Fruit fly (Drosophila melanogaster): ENCODE results near the gene CG7218.

The CG7218 gene

DNA sequence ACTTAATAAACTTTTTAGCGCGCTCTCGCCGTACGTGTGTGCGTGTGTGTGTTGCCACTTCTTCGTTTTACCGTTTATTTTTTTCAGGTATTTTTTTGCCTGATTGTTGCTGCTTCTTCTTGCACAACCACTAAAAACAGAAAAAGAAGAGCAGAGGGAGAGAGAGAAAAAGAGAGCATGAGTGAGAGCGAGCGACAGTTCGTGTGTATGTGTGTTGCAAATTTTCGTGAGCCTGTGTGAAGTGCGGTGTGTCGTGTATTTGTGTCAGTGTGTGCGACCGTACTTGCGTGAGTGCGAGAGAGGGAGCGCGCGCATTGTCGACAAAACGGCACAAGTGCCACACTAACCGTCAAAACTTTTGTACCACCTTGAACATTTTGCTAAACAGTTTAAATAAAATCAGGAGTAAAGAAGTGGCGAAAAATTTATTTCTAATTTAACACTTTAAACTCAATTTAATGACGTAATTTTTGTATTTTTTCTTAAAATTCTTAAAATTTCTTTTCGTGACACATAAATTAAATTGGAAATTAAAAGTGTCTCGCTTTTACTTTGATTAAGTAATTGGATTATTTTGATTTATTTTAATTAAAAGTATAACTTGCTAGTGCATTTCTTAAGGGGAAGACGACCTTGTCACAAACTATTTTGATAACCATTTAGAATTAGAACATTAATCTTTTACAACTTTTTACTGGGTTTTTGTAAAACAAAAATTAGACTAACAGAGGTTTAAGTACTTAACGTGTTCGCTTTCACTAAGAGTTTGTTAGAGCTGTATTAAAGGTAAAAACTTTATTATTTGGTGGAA is 33.0 kb upstream of the CG7218 start (continued):
- TF ChIP-seq CG7839 (tag; optimal IDR thresholded peaks at IDR 0.05): peak; percentile 61
- peak; percentile 35 for TF ChIP-seq CG18476 (GFP tag; optimal IDR thresholded peaks at IDR 0.05)
- peak; percentile 30 for TF ChIP-seq Chrac-16 (GFP tag; optimal IDR thresholded peaks at IDR 0.05)
- TF ChIP-seq BEAF-32 (GFP tag; optimal IDR thresholded peaks at IDR 0.05): peak; percentile 1
- TF ChIP-seq cg (GFP tag; optimal IDR thresholded peaks at IDR 0.05): peak; percentile 99
- TF ChIP-seq CG10267 (tag; optimal IDR thresholded peaks at IDR 0.05): peak; percentile 55
- peak; percentile 29 for TF ChIP-seq CG8478 (optimal IDR thresholded peaks at IDR 0.05)
- no peak for TF ChIP-seq CG8765 (GFP tag; IDR thresholded peaks at IDR 0.05)
- no peak for TF ChIP-seq eyg (GFP tag; optimal IDR thresholded peaks at IDR 0.05)
- peak; percentile 3 for TF ChIP-seq CG7987 (GFP tag; optimal IDR thresholded peaks at IDR 0.05)
- TF ChIP-seq CG2120 (GFP tag; optimal IDR thresholded peaks at IDR 0.05): peak; percentile 61
- TF ChIP-seq bsh (GFP tag; optimal IDR thresholded peaks at IDR 0.05): peak; percentile 67 to 93
- peak; percentile 23 for TF ChIP-seq pnt (GFP tag; optimal IDR thresholded peaks at IDR 0.05)
- no peak for TF ChIP-seq mld (GFP tag; IDR thresholded peaks at IDR 0.05; ENCODE audit: partially characterized antibody)
- peak; percentile 70 for TF ChIP-seq Hsf (GFP tag; optimal IDR thresholded peaks at IDR 0.05)
- TF ChIP-seq Hr51 (GFP tag; optimal IDR thresholded peaks at IDR 0.05): peak in 1 of 2 experiments; percentile 77
- TF ChIP-seq tx (GFP tag; optimal IDR thresholded peaks at IDR 0.05): peak; percentile 42
- peak; percentile 36 for TF ChIP-seq CG6654 (GFP tag; optimal IDR thresholded peaks at IDR 0.05)
- TF ChIP-seq Dfd (GFP tag; optimal IDR thresholded peaks at IDR 0.05): no peak
- peak; percentile 93 for TF ChIP-seq sens (GFP tag)
- peak in 1 of 2 experiments; percentile 10 for TF ChIP-seq Hr78 (GFP tag; optimal IDR thresholded peaks at IDR 0.05)
- no peak for TF ChIP-seq Adf1 (GFP tag; IDR thresholded peaks at IDR 0.05)
- TF ChIP-seq kay (GFP tag; optimal IDR thresholded peaks at IDR 0.05): peak; percentile 32
- no peak for TF ChIP-seq CG8290 (GFP tag; optimal IDR thresholded peaks at IDR 0.05)
- TF ChIP-seq CG8290 (tag; optimal IDR thresholded peaks at IDR 0.05): peak in 1 of 2 experiments; percentile 71
- TF ChIP-seq pho (GFP tag; optimal IDR thresholded peaks at IDR 0.05): peak; percentile 32
- peak; percentile 58 for TF ChIP-seq oc (tag; optimal IDR thresholded peaks at IDR 0.05)
- peak; percentile 15 for TF ChIP-seq CG12942 (GFP tag; optimal IDR thresholded peaks at IDR 0.05)
- TF ChIP-seq CG13624 (GFP tag; optimal IDR thresholded peaks at IDR 0.05): no peak
- peak; percentile 14 for TF ChIP-seq CG9609 (GFP tag; optimal IDR thresholded peaks at IDR 0.05)
- TF ChIP-seq H15 (GFP tag; IDR thresholded peaks at IDR 0.05): no peak
- peak; percentile 66 for TF ChIP-seq CG16815 (GFP tag; optimal IDR thresholded peaks at IDR 0.05)
- peak; percentile 8 for TF ChIP-seq Max (GFP tag; optimal IDR thresholded peaks at IDR 0.05)
- TF ChIP-seq Fer2 (tag; optimal IDR thresholded peaks at IDR 0.05): peak; percentile 23
- no peak for TF ChIP-seq H2.0 (GFP tag; IDR thresholded peaks at IDR 0.05)
- TF ChIP-seq YL-1 (GFP tag; optimal IDR thresholded peaks at IDR 0.05): peak; percentile 31
- TF ChIP-seq hkb (optimal IDR thresholded peaks at IDR 0.05): no peak
- TF ChIP-seq hkb (GFP tag; IDR thresholded peaks at IDR 0.05): no peak
- peak; percentile 65 for TF ChIP-seq ewg (GFP tag; optimal IDR thresholded peaks at IDR 0.05)
- peak; percentile 16 for TF ChIP-seq Dp (GFP tag; optimal IDR thresholded peaks at IDR 0.05)
- peak; percentile 9 for TF ChIP-seq CG30020 (tag; optimal IDR thresholded peaks at IDR 0.05)
- TF ChIP-seq gsb-n (tag; optimal IDR thresholded peaks at IDR 0.05): peak; percentile 50
- TF ChIP-seq Asciz (GFP tag; optimal IDR thresholded peaks at IDR 0.05): peak; percentile 57
- no peak for TF ChIP-seq croc (GFP tag; conservative IDR thresholded peaks at IDR 0.05)
- TF ChIP-seq amos (GFP tag; IDR thresholded peaks at IDR 0.05; ENCODE audit: partially characterized antibody): no peak
- TF ChIP-seq Dip2 (GFP tag; IDR thresholded peaks at IDR 0.05): no peak
- TF ChIP-seq pros (GFP tag; optimal IDR thresholded peaks at IDR 0.05): peak; percentile 76
- TF ChIP-seq nom (GFP tag; optimal IDR thresholded peaks at IDR 0.05): peak; percentile 97
- TF ChIP-seq dpn (GFP tag; optimal IDR thresholded peaks at IDR 0.05): peak; percentile 25 to 28

Measured in whole organism, embryonic.